Fruit fly (Drosophila melanogaster) whole organism, pupa: Measurements from ENCODE around the gene RpS6.

Experiments used
- CG12605 ChIP-seq: fragments of 200-800 bp; sonication (Bioruptor generic); IDR thresholded peaks from 2 replicates; pipeline ENCODE4 v1.3.6; 2022; ENCODE audit warnings: missing biosample characterization, missing genetic modification characterization
- CG34367 ChIP-seq: fragments of 200-800 bp; sonication (Bioruptor generic); optimal IDR thresholded peaks from 2 replicates; lab custom pipeline; 2018; ENCODE audit warnings: missing biosample characterization, mild to moderate bottlenecking, missing genetic modification characterization

DNA sequence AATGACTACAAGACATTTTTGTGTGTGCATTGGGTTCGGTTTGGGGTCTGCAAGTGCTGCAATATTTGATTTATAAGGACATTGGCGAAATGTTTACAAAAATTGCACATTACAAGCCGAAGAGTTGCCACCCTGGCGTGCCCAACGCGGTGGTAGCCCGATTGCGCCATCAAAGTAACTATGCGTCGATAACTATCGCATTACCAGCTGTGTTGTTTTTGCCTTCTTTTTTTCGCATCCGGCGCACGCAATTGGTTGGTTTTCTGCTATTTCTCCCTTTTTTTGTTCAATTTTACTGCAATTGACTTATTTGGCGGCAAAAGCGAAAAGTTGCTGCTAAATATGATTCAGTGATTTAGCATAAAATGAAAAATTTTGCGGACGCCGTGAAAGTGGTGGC is 33.5 kb upstream of the RpS6 start, which contains the start of gene RpS14b:
- TF ChIP-seq CG12605 (GFP tag; lab: Robert Waterston, UW) (peak; percentile 43; the same call in 1 of the 2 replicates), CG34367 (tag; lab: Kevin White, UChicago) (peak; percentile 51)
